Fruit fly (Drosophila melanogaster): ENCODE data around the gene Dim1.

DNA sequence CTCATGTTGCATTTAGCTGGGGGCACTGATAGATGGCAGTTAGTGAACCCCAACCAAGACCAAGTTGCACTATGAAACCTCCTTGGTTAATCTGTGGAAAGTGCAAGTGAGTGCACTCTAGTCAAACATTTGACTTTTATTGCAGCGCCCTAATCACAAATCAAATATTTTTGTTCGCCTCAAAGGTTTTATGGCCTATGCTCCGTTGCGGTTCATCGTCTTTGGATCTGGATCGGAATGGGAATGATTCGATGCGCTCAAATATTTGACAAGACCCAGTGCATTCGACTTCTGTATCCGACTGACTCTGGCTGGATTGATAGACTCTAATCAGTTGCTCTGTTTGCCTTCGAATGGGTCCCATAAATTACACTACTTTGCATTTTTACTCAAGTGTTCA, 38.1 kb upstream of the Dim1 start:
- no peak for TF ChIP-seq CG32121 (GFP tag; IDR thresholded peaks at IDR 0.05)
- no peak for TF ChIP-seq CG13204 (GFP tag; optimal IDR thresholded peaks at IDR 0.05)
- no peak for TF ChIP-seq gl (tag; optimal IDR thresholded peaks at IDR 0.05)
- no peak for TF ChIP-seq fd96Ca (GFP tag; IDR thresholded peaks at IDR 0.05)
- no peak for TF ChIP-seq EcR (GFP tag; optimal IDR thresholded peaks at IDR 0.05)
